Worm (Caenorhabditis elegans): ENCODE data around the gene F31D5.1.

F31D5.1 gene

ce11 chrII:4219062-4219461 lies at the start of gene F31D5.1:
Gene F31D5.1, plus strand, starts transcription at chrII:4219362.
- TF ChIP-seq nhr-90 (tag; optimal IDR thresholded peaks at IDR 0.05; ENCODE audit: poor library complexity) (no peak), isw-1 (GFP tag; IDR thresholded peaks at IDR 0.05) (no peak), snpc-4 (tag; optimal IDR thresholded peaks at IDR 0.05) (no peak), nhr-77 (tag; optimal IDR thresholded peaks at IDR 0.05) (no peak), nhr-76 (tag; optimal IDR thresholded peaks at IDR 0.05) (no peak), fkh-10 (GFP tag; optimal IDR thresholded peaks at IDR 0.05) (no peak), zip-4 (GFP tag; optimal IDR thresholded peaks at IDR 0.05) (no peak), efl-1 (optimal IDR thresholded peaks at IDR 0.05) (no peak), efl-1 (GFP tag; optimal IDR thresholded peaks at IDR 0.05 in 1 of 2) (no peak), dsc-1 (tag; optimal IDR thresholded peaks at IDR 0.05) (no peak), ceh-82 (tag; optimal IDR thresholded peaks at IDR 0.05) (no peak), jun-1 (tag; optimal IDR thresholded peaks at IDR 0.05) (no peak), lin-35 (GFP tag; optimal IDR thresholded peaks at IDR 0.05) (no peak), C34B4.2 (tag; optimal IDR thresholded peaks at IDR 0.05) (no peak)

ce11 chrII:4170508-4170907 lies 48.7 kb upstream of the F31D5.1 start, which contains the start of gene R03H10.5:
Gene R03H10.5, minus strand, starts transcription at chrII:4170608.
- TF ChIP-seq ceh-82 (tag; optimal IDR thresholded peaks at IDR 0.05): no peak
- no peak for TF ChIP-seq lsy-2 (tag; optimal IDR thresholded peaks at IDR 0.05)
- TF ChIP-seq isw-1 (GFP tag; IDR thresholded peaks at IDR 0.05): no peak
- TF ChIP-seq elt-2 (tag; optimal IDR thresholded peaks at IDR 0.05): no peak
- no peak for TF ChIP-seq alr-1 (tag; optimal IDR thresholded peaks at IDR 0.05; ENCODE audit: borderline replicate concordance)
- TF ChIP-seq nhr-47 (tag; optimal IDR thresholded peaks at IDR 0.05): no peak
- no peak for TF ChIP-seq fkh-8 (tag; optimal IDR thresholded peaks at IDR 0.05)
- TF ChIP-seq ceh-88 (GFP tag; IDR thresholded peaks at IDR 0.05): no peak
- no peak for TF ChIP-seq mab-9 (GFP tag; IDR thresholded peaks at IDR 0.05)
- TF ChIP-seq ces-1 (GFP tag; optimal IDR thresholded peaks at IDR 0.05): no peak
- no peak for TF ChIP-seq ztf-11 (tag; optimal IDR thresholded peaks at IDR 0.05)
- TF ChIP-seq unc-30 (tag; optimal IDR thresholded peaks at IDR 0.05): no peak
- no peak for TF ChIP-seq ztf-4 (tag; optimal IDR thresholded peaks at IDR 0.05)
- no peak for TF ChIP-seq dpl-1 (GFP tag; optimal IDR thresholded peaks at IDR 0.05)
- no peak for TF ChIP-seq lin-14 (GFP tag; optimal IDR thresholded peaks at IDR 0.05)
- TF ChIP-seq hlh-17 (GFP tag; optimal IDR thresholded peaks at IDR 0.05; ENCODE audit: borderline replicate concordance): no peak

- TF ChIP-seq nhr-20 (tag; optimal IDR thresholded peaks at IDR 0.05) (no peak), nhr-19 (GFP tag; conservative IDR thresholded peaks at IDR 0.05) (no peak), zip-4 (GFP tag; optimal IDR thresholded peaks at IDR 0.05) (no peak), hlh-17 (GFP tag; optimal IDR thresholded peaks at IDR 0.05; ENCODE audit: borderline replicate concordance) (no peak), lsy-2 (tag; optimal IDR thresholded peaks at IDR 0.05) (no peak), zag-1 (tag; optimal IDR thresholded peaks at IDR 0.05) (no peak), xbp-1 (tag; optimal IDR thresholded peaks at IDR 0.05) (no peak), nhr-84 (tag; optimal IDR thresholded peaks at IDR 0.05) (no peak)
Measured at ce11 chrII:4173398-4173797, 45.8 kb upstream of the F31D5.1 start, which contains the start of gene R03H10.6. Gene R03H10.6, minus strand, starts transcription at chrII:4173498.

- TF ChIP-seq lin-15B (tag; optimal IDR thresholded peaks at IDR 0.05): no peak
- TF ChIP-seq lin-13 (GFP tag; optimal IDR thresholded peaks at IDR 0.05): no peak
- TF ChIP-seq C34B4.2 (tag; optimal IDR thresholded peaks at IDR 0.05): no peak
- TF ChIP-seq F16B12.6 (tag; optimal IDR thresholded peaks at IDR 0.05): no peak
- TF ChIP-seq dpl-1 (GFP tag; optimal IDR thresholded peaks at IDR 0.05): peak in 1 of 3 experiments; percentile 14
- TF ChIP-seq ceh-63 (GFP tag; optimal IDR thresholded peaks at IDR 0.05): no peak
- peak in 1 of 2 experiments; percentile 13 for TF ChIP-seq lin-35 (GFP tag; optimal IDR thresholded peaks at IDR 0.05)
- TF ChIP-seq tlp-1 (tag; optimal IDR thresholded peaks at IDR 0.05): no peak
- TF ChIP-seq zip-4 (GFP tag; optimal IDR thresholded peaks at IDR 0.05): peak; percentile 50
- TF ChIP-seq nhr-85 (tag): peak; percentile 51
- TF ChIP-seq ztf-4 (tag; optimal IDR thresholded peaks at IDR 0.05): no peak
- no peak for TF ChIP-seq nhr-71 (tag; optimal IDR thresholded peaks at IDR 0.05)
- TF ChIP-seq fos-1 (tag; optimal IDR thresholded peaks at IDR 0.05): no peak
- TF ChIP-seq C04F5.9 (tag; optimal IDR thresholded peaks at IDR 0.05): no peak
- TF ChIP-seq fkh-4 (tag; optimal IDR thresholded peaks at IDR 0.05; ENCODE audit: borderline replicate concordance): no peak
- TF ChIP-seq Y116A8C.19 (tag; optimal IDR thresholded peaks at IDR 0.05; ENCODE audit: borderline replicate concordance): no peak
- TF ChIP-seq mab-9 (GFP tag; IDR thresholded peaks at IDR 0.05): no peak
- peak in 1 of 2 experiments; percentile 30 for TF ChIP-seq efl-1 (optimal IDR thresholded peaks at IDR 0.05)
- peak in 1 of 2 experiments; percentile 55 for TF ChIP-seq efl-1 (GFP tag; optimal IDR thresholded peaks at IDR 0.05 in 1 of 2)
- no peak for TF ChIP-seq C16A3.4 (tag; optimal IDR thresholded peaks at IDR 0.05)
- TF ChIP-seq egl-27 (tag; optimal IDR thresholded peaks at IDR 0.05): no peak
Measured at ce11 chrII:4173842-4174241, 45.3 kb upstream of the F31D5.1 start.

All from whole organism, L1 larva.